Worm (Caenorhabditis elegans) whole organism, L3 larva: ENCODE measurements around the gene rla-2.

Experiments used
- fos-1 ChIP-seq: fragments of 150-350 bp; optimal IDR thresholded peaks from 2 replicates; lab custom pipeline; 2014; ENCODE audit warnings: missing biosample characterization, missing genetic modification characterization
- nhr-12 ChIP-seq: fragments of 150-350 bp; optimal IDR thresholded peaks from 2 replicates; lab custom pipeline; 2014; ENCODE audit warnings: missing biosample characterization, missing genetic modification characterization
- nhr-43 ChIP-seq: sonication (generic microtip); optimal IDR thresholded peaks from 2 replicates; lab custom pipeline; 2016; ENCODE audit warnings: mild to moderate bottlenecking, missing genetic modification characterization, missing compliant biosample characterization; ENCODE audit not compliant: poor library complexity, severe bottlenecking
- ztf-4 ChIP-seq: fragments of 150-350 bp; optimal IDR thresholded peaks from 2 replicates; lab custom pipeline; 2014; ENCODE audit warnings: missing biosample characterization, missing genetic modification characterization

DNA sequence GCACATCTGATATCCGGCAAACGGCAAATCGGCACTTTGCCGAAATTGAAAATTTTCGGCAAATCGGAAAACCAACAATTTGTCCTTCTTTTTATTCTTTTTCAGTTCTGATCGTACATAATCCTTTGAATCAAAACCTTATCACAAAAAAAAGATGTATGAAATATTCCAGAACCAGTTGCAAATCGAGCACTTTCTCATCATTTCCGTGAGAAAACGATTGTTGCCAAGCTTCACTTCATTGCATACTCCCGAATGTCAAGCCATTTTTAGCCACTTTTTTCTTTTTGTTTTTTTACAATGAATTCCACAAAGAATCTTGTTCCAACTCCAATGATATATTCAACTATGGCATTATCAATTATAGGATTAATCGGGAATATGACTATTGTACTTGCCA is 5.2 kb downstream of the rla-2 start, which contains the start of gene srsx-25:
- TF ChIP-seq fos-1 (tag; lab: Kevin White, UChicago) (no peak), nhr-43 (tag; lab: Kevin White, UChicago) (no peak), nhr-12 (tag; lab: Kevin White, UChicago) (no peak), ztf-4 (no peak)
